Fruit fly (Drosophila melanogaster) ovary, adult (tissue): ENCODE results near the gene htk.
A peak's percentile ranks its signal among the peaks of the same experiment; 100 is the strongest.

Experiments
- CG17801 ChIP-seq: fragments of 200-800 bp; optimal IDR thresholded peaks from 2 replicates; lab custom pipeline; 2019; ENCODE audit warnings: missing biosample characterization, mild to moderate bottlenecking, missing genetic modification characterization, moderate library complexity; ENCODE audit not compliant: partially characterized antibody

htk gene

DNA sequence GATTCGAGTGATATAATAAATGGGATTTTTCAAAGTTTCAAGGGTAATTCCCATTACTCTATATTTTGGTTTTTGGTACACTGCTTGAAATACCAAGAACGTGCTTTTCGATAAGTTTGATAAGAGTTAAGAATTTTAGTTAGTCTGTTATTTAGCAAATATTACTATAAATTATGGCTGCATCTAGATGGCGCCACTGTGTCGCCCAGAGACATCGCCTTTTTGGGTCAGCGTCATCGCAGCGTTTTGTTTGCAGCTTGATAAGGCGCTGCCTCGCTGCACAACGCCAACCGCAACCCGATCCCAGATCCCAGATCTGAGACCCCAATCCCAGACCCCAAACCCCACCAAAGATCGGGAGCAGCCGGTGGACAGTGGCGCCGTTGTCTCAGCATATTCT is 5.0 kb upstream of the htk start:
- no peak for TF ChIP-seq CG17801 (GFP tag; lab: Kevin White, UChicago)

- no peak for TF ChIP-seq CG17801 (GFP tag; lab: Kevin White, UChicago)
These were observed 4.4 kb upstream of the htk start for dm6 chrX:18838929-18839576.

- TF ChIP-seq CG17801 (GFP tag; lab: Kevin White, UChicago): peak; percentile 59
These were observed 5.0 kb downstream of the htk start, which contains the start of gene shop for dm6 chrX:18848338-18849021. shop (minus strand) TSS chrX:18848566.

DNA sequence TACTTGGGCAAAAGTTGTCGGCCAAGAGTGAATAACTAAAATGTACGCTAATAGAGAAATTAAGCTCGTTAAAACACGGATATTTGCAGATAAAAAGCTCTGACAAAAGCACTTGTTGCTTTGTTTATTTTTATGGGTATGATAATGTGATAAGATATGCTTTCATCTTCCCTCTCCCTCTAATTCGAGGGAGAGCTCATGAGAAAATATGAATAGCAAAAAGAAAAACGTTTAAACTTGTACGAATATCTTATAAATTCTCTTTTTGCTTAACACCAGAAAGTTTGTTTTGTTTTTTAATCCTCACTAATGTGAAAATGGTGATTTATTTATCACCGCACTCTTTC is 5.5 kb downstream of the htk start:
- no peak for TF ChIP-seq CG17801 (GFP tag; lab: Kevin White, UChicago)

- no peak for TF ChIP-seq CG17801 (GFP tag; lab: Kevin White, UChicago)
These were observed 13.9 kb downstream of the htk start, which contains the start of gene CG7322 for dm6 chrX:18857356-18857807. CG7322 (minus strand) TSS chrX:18857757.

DNA sequence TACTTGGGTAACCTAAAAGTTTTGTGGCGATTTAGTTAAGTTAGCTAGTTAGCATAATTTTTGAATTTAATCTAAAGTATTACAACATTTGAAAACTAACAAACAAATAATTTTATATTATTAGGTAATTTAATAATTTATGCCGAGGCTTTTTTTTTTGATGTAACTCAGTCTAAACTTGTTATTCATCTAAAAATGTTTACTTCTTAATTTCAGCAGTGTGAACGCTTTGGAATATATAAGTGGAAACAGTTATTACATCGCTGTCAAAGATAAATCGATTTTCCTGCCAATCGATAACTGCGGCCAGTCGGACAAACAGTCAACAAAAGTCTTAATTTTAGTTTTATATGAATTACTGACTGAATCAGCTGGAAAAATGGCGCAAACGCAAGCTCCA is 14.5 kb downstream of the htk start, which contains the start of gene Usp39:
Gene Usp39 (plus strand): TSS at position 288 of the 400 bp plus-strand sequence.
- no peak for TF ChIP-seq CG17801 (GFP tag; lab: Kevin White, UChicago)

- TF ChIP-seq CG17801 (GFP tag; lab: Kevin White, UChicago): no peak
These were observed 16.6 kb downstream of the htk start, which contains the start of gene CG32544 for dm6 chrX:18860074-18860473. CG32544 (plus strand) TSS chrX:18860284.

DNA sequence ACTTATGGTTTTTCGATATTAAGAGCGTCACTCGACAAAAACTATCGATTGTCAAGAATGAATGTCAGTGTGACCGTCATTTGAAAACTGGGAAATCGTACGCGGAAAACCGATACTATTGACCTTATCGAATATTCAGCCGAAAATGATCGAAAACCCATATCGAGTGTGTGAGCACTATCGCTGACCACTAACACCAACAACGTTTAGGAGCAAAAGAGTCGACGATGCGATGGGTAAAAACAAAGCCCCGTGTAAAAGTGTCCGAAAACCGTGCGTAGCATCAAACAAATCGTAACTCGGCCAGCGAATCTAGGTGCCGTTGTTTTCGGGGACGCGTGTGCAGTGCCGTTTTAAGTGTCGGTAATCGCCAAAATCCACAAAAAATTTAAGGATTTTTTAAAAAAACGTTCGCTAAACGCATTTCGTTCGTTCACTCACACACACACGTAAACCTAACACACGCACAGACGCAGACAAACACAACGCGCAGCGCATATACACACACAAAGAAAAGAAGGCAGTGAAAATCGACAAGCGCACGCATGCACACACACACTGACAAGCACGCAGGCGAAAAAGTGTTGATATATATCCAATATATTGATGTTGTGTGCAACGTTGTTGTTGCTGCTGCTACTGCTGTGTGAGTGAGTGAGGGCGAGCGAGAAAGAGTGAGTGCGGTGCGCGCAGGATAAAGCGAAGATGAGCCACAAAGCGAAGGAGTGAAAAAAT is 20.5 kb downstream of the htk start, which contains the start of the genes CG7326 and Dora:
Gene CG7326 (minus strand): TSS at position 29 of the 735 bp plus-strand sequence.
Gene Dora (plus strand): TSS at position 203 of the 735 bp plus-strand sequence.
- TF ChIP-seq CG17801 (GFP tag; lab: Kevin White, UChicago): peak; percentile 56

DNA sequence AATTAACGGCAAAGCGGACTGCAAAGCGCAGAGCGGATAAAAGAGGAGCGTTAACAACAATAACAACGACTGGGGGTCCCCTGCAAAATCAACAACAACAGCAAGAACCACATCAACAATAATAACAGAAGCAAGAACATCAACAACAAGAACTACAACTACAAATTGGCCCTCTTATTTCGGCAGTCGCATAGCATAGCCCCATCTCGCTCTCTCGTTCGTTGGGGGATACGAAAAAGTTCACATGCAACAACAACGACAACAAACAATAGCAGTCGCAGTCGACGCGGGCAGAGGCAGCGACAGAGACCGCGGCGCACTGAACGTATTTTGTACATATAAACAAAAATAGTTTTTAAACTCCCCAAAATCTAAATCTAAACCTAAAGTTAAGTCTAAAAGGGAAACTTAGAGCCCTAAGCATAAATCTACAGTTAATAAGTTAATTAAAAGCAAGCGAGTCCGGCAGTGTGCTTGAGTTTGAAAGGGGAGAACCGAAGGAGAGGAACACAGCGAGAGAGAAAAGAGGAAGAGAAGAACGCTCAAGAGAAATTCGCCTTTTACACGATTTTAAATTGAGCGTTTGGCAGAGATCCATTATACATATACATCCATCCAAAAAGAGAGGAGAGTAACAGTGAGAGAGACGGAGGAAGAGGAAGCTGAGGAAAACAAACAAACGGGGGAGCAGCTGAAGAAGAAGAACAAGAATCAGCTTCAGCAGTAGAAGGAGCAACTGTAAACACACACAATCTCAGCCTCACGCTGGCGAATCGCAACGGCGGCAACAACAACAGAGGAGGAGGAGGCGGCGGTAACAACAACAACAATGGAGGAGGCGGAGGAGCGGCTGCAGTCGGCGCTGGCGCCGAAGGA is 21.3 kb downstream of the htk start:
- TF ChIP-seq CG17801 (GFP tag; lab: Kevin White, UChicago): no peak

DNA sequence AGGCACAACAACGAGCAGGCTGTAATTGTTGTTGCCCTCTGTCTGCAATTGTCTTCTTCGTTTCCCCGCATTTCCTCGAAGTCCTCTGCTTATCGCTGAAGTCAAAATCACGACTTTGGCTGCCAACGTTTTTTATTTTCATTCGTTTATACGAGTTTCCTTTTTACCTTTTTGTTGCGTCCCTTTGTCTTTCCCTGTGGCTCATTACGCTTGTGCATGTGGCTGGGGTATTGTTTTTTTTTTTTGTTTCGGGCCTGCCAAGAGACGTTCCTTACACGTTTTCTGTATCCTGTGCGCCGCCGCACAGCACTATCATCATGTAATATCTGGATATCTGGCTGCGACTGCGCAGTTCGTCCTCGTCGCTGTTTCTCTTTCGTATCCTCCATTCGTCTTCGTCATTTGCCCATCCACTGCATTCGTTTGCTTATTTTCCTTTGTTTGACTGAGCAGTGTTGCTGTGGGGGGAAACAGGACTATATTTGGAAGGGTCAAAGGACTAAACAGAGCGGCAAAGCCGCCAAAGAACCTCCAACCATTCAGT is 22.9 kb downstream of the htk start:
- TF ChIP-seq CG17801 (GFP tag; lab: Kevin White, UChicago): no peak

DNA sequence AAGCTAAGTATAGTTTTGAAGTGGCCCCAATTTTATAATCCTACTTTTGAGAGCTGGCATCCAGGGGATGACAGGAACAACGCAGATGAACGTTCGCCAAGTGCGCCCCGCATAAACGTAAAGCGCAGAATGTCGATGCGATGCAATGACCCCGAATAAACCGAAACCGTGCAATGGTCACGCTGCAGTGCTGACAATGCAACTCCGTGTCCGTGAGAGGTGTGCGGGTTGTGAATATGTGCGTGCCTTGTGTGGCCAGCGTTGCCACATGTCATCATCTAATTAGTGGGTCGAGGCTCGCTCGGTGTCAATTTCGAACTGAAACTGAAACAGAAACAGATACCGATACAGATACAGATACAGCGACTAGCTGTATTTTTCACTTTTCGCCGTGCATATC is 24.7 kb downstream of the htk start:
- TF ChIP-seq CG17801 (GFP tag; lab: Kevin White, UChicago): no peak

dm6 chrX:18869489-18870132 is 26.1 kb downstream of the htk start:
- TF ChIP-seq CG17801 (GFP tag; lab: Kevin White, UChicago): no peak

dm6 chrX:18883999-18884671 is 40.7 kb downstream of the htk start, which contains the start of gene CG7332:
CG7332 (plus strand) TSS chrX:18884513.
- TF ChIP-seq CG17801 (GFP tag; lab: Kevin White, UChicago): no peak
